ENCODE assay signal across 2 worm cellular contexts in the genomic region with DNA sequence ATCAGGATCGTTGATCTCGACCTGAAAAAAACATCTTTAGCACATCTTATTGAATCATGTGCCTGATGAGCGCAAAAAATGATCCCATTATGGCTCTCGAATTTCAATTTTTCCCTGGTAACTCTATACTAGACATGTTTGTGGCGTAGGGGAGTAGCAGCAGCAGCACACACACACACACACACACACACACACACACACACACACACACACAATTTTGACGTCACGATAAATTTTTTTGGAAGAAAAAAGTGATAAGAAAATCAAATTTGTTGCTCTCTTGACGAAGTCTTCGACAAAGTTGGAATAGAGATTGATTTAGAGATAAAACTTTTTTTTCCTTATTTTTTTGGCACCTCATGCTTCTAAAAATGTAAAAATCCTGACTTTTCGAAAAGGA.
TF ChIP-seq lines count a peak whose summit lies in the region.

No protein-coding gene starts in this region.

TF ChIP-seq in whole organism, L2 larva, 48 proteins besides CTCF, POLR2A, EP300 and RAD21 (continued from another document):
- TF ChIP-seq nhr-25 (tag; optimal IDR thresholded peaks at IDR 0.05; lab: Kevin White, UChicago): no peak
- peak; percentile 54 for TF ChIP-seq sma-9 (GFP tag; optimal IDR thresholded peaks at IDR 0.05; lab: Kevin White, UChicago)
- no peak for TF ChIP-seq sma-9 (tag; optimal IDR thresholded peaks at IDR 0.05; lab: Kevin White, UChicago)
- no peak for TF ChIP-seq ztf-1 (GFP tag; conservative IDR thresholded peaks at IDR 0.05; lab: Robert Waterston, UW)
- no peak for TF ChIP-seq ztf-11 (tag; optimal IDR thresholded peaks at IDR 0.05; lab: Kevin White, UChicago)
- TF ChIP-seq ceh-16 (tag; optimal IDR thresholded peaks at IDR 0.05; lab: Kevin White, UChicago): no peak
- TF ChIP-seq crh-2 (tag; optimal IDR thresholded peaks at IDR 0.05; lab: Kevin White, UChicago): peak; percentile 31
- no peak for TF ChIP-seq alr-1 (tag; optimal IDR thresholded peaks at IDR 0.05; lab: Kevin White, UChicago)
- TF ChIP-seq lin-11 (tag; optimal IDR thresholded peaks at IDR 0.05; lab: Kevin White, UChicago): no peak

TF ChIP-seq in whole organism, L4 larva, 104 proteins besides CTCF, POLR2A, EP300 and RAD21 (continued from another document):
- no peak for TF ChIP-seq F44E2.7 (GFP tag; IDR thresholded peaks at IDR 0.05; lab: Robert Waterston, UW)
- TF ChIP-seq ces-1 (GFP tag; optimal IDR thresholded peaks at IDR 0.05; lab: Kevin White, UChicago): no peak
- no peak for TF ChIP-seq gei-8 (GFP tag; optimal IDR thresholded peaks at IDR 0.05; lab: Kevin White, UChicago)
- no peak for TF ChIP-seq fos-1 (tag; optimal IDR thresholded peaks at IDR 0.05; lab: Kevin White, UChicago)
- TF ChIP-seq mes-2 (tag; optimal IDR thresholded peaks at IDR 0.05; lab: Kevin White, UChicago; ENCODE audit: poor library complexity, severe bottlenecking): peak; percentile 8
- TF ChIP-seq F49E8.2 (tag; optimal IDR thresholded peaks at IDR 0.05; lab: Kevin White, UChicago; ENCODE audit: borderline replicate concordance): no peak
- TF ChIP-seq ZK337.2 (GFP tag; IDR thresholded peaks at IDR 0.05; lab: Robert Waterston, UW): no peak
